Worm (Caenorhabditis elegans): ENCODE measurements around the gene F32D1.8.

The F32D1.8 gene

DNA sequence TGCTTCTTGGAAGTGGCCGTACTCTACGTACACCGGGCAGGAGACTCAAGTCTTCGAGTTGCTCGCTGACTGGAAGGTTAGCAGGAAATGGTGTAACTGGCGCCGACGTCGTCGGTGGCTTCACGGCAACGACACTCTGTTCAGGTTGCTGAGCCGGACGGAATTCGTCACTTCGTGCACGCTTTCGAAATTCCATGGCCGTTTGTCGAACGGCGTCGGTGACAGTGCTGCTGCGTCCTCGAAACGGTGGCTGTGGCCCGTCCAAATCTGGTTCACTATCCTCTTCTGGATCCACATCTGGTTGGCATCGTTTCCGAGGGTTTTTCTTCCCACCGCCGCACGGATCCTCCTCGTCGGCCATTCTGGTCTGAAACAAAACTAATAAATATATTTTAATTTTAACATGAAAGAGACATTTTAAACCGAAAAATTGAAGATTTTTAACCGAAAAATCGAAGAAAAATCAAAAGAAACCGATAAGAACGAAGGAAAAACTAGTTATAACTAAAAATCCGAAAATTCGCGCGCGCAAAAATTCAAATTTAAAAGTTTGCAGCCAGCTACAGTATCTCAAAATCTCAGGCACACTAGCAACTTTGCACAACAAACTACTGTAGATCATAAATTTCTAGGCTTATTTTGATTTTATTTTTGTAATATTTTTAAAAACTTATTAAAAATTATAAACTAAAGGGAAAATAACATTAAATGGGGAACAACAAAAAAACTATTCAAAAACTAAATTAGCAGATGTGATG is 1.5 kb downstream of the F32D1.8 start, which contains the start of gene F32D1.7:
Gene F32D1.7, minus strand, starts transcription at position 367 of the 758 bp plus-strand sequence.
- TF ChIP-seq F13H6.1 (tag; optimal IDR thresholded peaks at IDR 0.05) = no peak
- no peak for TF ChIP-seq pha-2 (tag; optimal IDR thresholded peaks at IDR 0.05)
- TF ChIP-seq fax-1 (tag; optimal IDR thresholded peaks at IDR 0.05) = no peak
- TF ChIP-seq unc-55 (GFP tag; optimal IDR thresholded peaks at IDR 0.05) = no peak
- no peak for TF ChIP-seq dmd-4 (tag; optimal IDR thresholded peaks at IDR 0.05; ENCODE audit: borderline replicate concordance)
- TF ChIP-seq C38D4.7 (GFP tag; optimal IDR thresholded peaks at IDR 0.05) = no peak

DNA sequence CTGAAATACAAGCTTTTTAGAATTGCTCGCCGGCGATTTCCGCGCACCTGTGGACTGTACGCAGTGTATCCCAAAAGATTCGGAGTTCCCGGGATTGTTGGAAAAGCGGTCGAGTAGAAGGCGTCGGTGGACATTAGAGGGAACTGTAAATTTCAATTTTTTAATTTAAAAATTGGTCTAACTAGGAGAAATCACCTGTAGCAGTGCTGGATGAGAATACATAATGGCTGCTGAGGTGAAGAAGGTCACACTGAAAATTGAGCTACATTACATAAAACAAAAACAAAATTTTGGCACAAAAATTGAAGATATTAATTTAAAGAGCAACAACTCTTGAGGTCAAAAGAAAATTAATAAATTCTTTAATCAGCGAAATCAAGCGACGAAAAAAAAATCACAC is 2.9 kb downstream of the F32D1.8 start, which contains the start of gene neg-1:
Gene neg-1, minus strand, starts transcription at position 250 of the 400 bp plus-strand sequence.
- no peak for TF ChIP-seq mec-3 (tag; optimal IDR thresholded peaks at IDR 0.05; ENCODE audit: borderline replicate concordance)
- TF ChIP-seq F13H6.1 (tag; optimal IDR thresholded peaks at IDR 0.05) = no peak
- TF ChIP-seq dmd-4 (tag; optimal IDR thresholded peaks at IDR 0.05; ENCODE audit: borderline replicate concordance) = no peak
- no peak for TF ChIP-seq hlh-13 (GFP tag; optimal IDR thresholded peaks at IDR 0.05)
- TF ChIP-seq fkh-10 (GFP tag; optimal IDR thresholded peaks at IDR 0.05) = no peak

DNA sequence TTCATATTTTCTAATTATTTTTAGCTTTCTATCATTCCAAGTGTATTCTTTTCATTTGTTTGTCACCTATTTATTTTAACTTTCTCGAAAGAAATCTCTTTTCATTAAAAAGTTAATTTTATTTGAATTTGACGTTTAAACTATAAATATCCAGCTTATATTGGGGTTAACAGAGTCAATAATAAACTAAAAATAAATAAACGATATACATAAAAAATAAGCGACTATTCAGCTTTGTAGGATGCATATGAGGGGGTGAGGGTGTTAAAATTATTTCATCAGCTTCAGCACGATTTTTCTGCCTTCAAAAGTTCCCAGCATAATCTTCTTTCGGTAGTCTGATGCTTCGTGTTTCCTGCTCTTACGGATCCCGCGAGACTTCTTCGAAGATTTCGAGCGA is 3.9 kb downstream of the F32D1.8 start:
- TF ChIP-seq eyg-1 (tag; optimal IDR thresholded peaks at IDR 0.05) (no peak), syd-9 (tag; optimal IDR thresholded peaks at IDR 0.05) (no peak), unc-42 (tag; optimal IDR thresholded peaks at IDR 0.05) (no peak), T23F11.4 (GFP tag; optimal IDR thresholded peaks at IDR 0.05) (no peak), gmeb-2 (tag; optimal IDR thresholded peaks at IDR 0.05) (no peak), nfya-1 (tag; optimal IDR thresholded peaks at IDR 0.05) (no peak), pat-9 (tag; optimal IDR thresholded peaks at IDR 0.05) (no peak), mec-3 (tag; optimal IDR thresholded peaks at IDR 0.05; ENCODE audit: borderline replicate concordance) (no peak)

ce11 chrV:4372986-4373385 is 4.5 kb downstream of the F32D1.8 start:
- TF ChIP-seq fkh-6 (tag; optimal IDR thresholded peaks at IDR 0.05) = peak; percentile 6
- peak; percentile 49 for TF ChIP-seq C08G9.2 (tag; optimal IDR thresholded peaks at IDR 0.05)
- no peak for TF ChIP-seq eyg-1 (tag; optimal IDR thresholded peaks at IDR 0.05)

- peak; percentile 12 for TF ChIP-seq ceh-31 (tag; optimal IDR thresholded peaks at IDR 0.05)
- TF ChIP-seq elt-2 (tag; optimal IDR thresholded peaks at IDR 0.05) = peak; percentile 32
- TF ChIP-seq ceh-14 (tag; optimal IDR thresholded peaks at IDR 0.05) = peak; percentile 22
- peak; percentile 29 for TF ChIP-seq nfya-1 (tag; optimal IDR thresholded peaks at IDR 0.05)
- TF ChIP-seq pha-4 (tag; optimal IDR thresholded peaks at IDR 0.05) = no peak
- TF ChIP-seq ceh-6 (GFP tag; optimal IDR thresholded peaks at IDR 0.05) = no peak
- TF ChIP-seq ceh-34 (tag; optimal IDR thresholded peaks at IDR 0.05) = no peak
- no peak for TF ChIP-seq C38D4.7 (GFP tag; optimal IDR thresholded peaks at IDR 0.05)
- peak; percentile 43 for TF ChIP-seq unc-42 (tag; optimal IDR thresholded peaks at IDR 0.05)
Measured at ce11 chrV:4371309-4371933, 6.1 kb downstream of the F32D1.8 start, which contains the start of the genes gmpr-1 and fipp-1. TSS of gene gmpr-1 (minus strand) at chrV:4371383. TSS of gene fipp-1 (plus strand) at chrV:4371807.

DNA sequence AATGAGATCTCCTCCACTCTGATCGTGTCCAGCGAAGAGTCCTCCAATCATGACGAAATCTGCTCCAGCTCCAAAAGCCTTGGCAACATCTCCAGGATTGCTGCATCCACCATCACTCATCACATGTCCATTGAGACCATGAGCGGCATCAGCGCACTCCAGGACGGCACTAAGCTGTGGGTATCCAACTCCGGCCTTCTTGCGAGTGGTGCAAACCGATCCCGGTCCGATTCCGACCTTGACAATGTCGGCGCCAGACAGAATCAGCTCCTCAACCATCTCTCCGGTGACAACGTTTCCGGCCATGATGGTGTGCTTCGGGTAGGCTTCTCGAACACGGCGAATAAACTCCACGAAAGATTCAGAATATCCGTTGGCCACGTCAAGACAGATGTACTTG is 7.0 kb downstream of the F32D1.8 start:
- no peak for TF ChIP-seq gmeb-2 (tag; optimal IDR thresholded peaks at IDR 0.05)
- no peak for TF ChIP-seq rnt-1 (tag; optimal IDR thresholded peaks at IDR 0.05)
- no peak for TF ChIP-seq eyg-1 (tag; optimal IDR thresholded peaks at IDR 0.05)
- TF ChIP-seq hlh-6 (tag; optimal IDR thresholded peaks at IDR 0.05) = no peak
- no peak for TF ChIP-seq che-1 (tag; optimal IDR thresholded peaks at IDR 0.05)
- TF ChIP-seq C38D4.7 (GFP tag; optimal IDR thresholded peaks at IDR 0.05) = no peak
- no peak for TF ChIP-seq ceh-31 (tag; optimal IDR thresholded peaks at IDR 0.05)
